Worm (Caenorhabditis elegans) whole organism, L4 larva: ENCODE data around the gene B0250.8.

ENCODE experiments used
- F44E2.7 ChIP-seq: fragments of 200-800 bp; sonication (Bioruptor generic); IDR thresholded peaks from 2 replicates; pipeline ENCODE4 v2.1.2; 2022; ENCODE audit warnings: missing genetic modification characterization, missing compliant biosample characterization
- R02D3.7 ChIP-seq: fragments of 150-350 bp; sonication (generic microtip); optimal IDR thresholded peaks from 3 replicates; lab custom pipeline; 2014; ENCODE audit warnings: missing biosample characterization, missing genetic modification characterization
- ZK546.5 ChIP-seq, 2 experiments: sonication (generic microtip); optimal IDR thresholded peaks; 2 replicates each; lab custom pipeline; 2017; ENCODE audit warnings: missing biosample characterization in 2 of 2, missing genetic modification characterization in 2 of 2
- aha-1 ChIP-seq: fragments of 150-350 bp; peaks from one replicate; lab custom pipeline; 2014; ENCODE audit warnings: missing biosample characterization, missing genetic modification characterization
- attf-4 ChIP-seq: sonication (generic microtip); optimal IDR thresholded peaks from 3 replicates; lab custom pipeline; 2017; ENCODE audit warnings: missing biosample characterization, missing genetic modification characterization
- ceh-32 ChIP-seq: sonication (generic microtip); optimal IDR thresholded peaks from 2 replicates; lab custom pipeline; 2016; ENCODE audit warnings: mild to moderate bottlenecking, missing genetic modification characterization, missing compliant biosample characterization; ENCODE audit not compliant: poor library complexity
- ctbp-1 ChIP-seq: fragments of 200-800 bp; sonication (Bioruptor generic); IDR thresholded peaks from 2 replicates; pipeline ENCODE4 v1.3.6; 2022; ENCODE audit warnings: missing genetic modification reagents, missing genetic modification characterization, missing compliant biosample characterization
- daf-12 ChIP-seq: fragments of 150-350 bp; optimal IDR thresholded peaks from 2 replicates; lab custom pipeline; 2014; ENCODE audit warnings: missing biosample characterization, missing genetic modification reagents, missing genetic modification characterization
- dpl-1 ChIP-seq: fragments of 150-350 bp; optimal IDR thresholded peaks from 2 replicates; lab custom pipeline; 2014; ENCODE audit warnings: missing biosample characterization, missing genetic modification reagents, missing genetic modification characterization
- dve-1 ChIP-seq: sonication (generic microtip); optimal IDR thresholded peaks from 2 replicates; lab custom pipeline; 2017; ENCODE audit warnings: antibody characterized with exemption, mild to moderate bottlenecking, missing genetic modification characterization, missing compliant biosample characterization; ENCODE audit not compliant: insufficient read depth
- hif-1 ChIP-seq, 2 experiments: sonication (generic microtip); optimal IDR thresholded peaks; 2 replicates each; lab custom pipeline; 2016 to 2017; ENCODE audit warnings: missing compliant biosample characterization in 2 of 2, missing genetic modification characterization in 2 of 2, missing genetic modification reagents in 2 of 2, missing genotype in 2 of 2, mild to moderate bottlenecking in 1 of 2
- hlh-11 ChIP-seq: fragments of 200-800 bp; sonication (Bioruptor generic); optimal IDR thresholded peaks from 2 replicates; lab custom pipeline; 2018; ENCODE audit warnings: mild to moderate bottlenecking, missing genetic modification characterization, missing compliant biosample characterization
- hlh-30 ChIP-seq: sonication (generic microtip); optimal IDR thresholded peaks from 2 replicates; lab custom pipeline; 2017; ENCODE audit warnings: antibody characterized with exemption, mild to moderate bottlenecking, missing genetic modification characterization, missing compliant biosample characterization; ENCODE audit not compliant: insufficient read depth
- lin-38 ChIP-seq: fragments of 200-800 bp; sonication (Bioruptor generic); IDR thresholded peaks from 2 replicates; pipeline ENCODE4 v1.3.6; 2022; ENCODE audit warnings: missing genetic modification reagents, missing genetic modification characterization, missing compliant biosample characterization
- lsy-2 ChIP-seq, 2 experiments: fragments of 150-350 bp in 1 of 2; sonication (generic microtip) in 1 of 2; optimal IDR thresholded peaks; 2 replicates each; lab custom pipeline; 2014 to 2017; ENCODE audit warnings: missing biosample characterization in 2 of 2, missing genetic modification characterization in 2 of 2
- mdl-1 ChIP-seq, 2 experiments: fragments of 150-350 bp in 1 of 2; sonication (generic microtip) in 1 of 2; optimal IDR thresholded peaks; 2 replicates each; lab custom pipeline; 2014 to 2017; ENCODE audit warnings: missing biosample characterization in 2 of 2, missing genetic modification characterization in 2 of 2
- mep-1 ChIP-seq: fragments of 150-350 bp; sonication (generic microtip); optimal IDR thresholded peaks from 3 replicates; lab custom pipeline; 2014; ENCODE audit warnings: missing biosample characterization, missing genetic modification characterization
- mes-2 ChIP-seq: sonication (generic microtip); optimal IDR thresholded peaks from 2 replicates; lab custom pipeline; 2016; ENCODE audit warnings: missing genotype, mild to moderate bottlenecking, missing genetic modification characterization, missing compliant biosample characterization; ENCODE audit not compliant: poor library complexity, severe bottlenecking
- nhr-11 ChIP-seq: fragments of 150-350 bp; optimal IDR thresholded peaks from 2 replicates; lab custom pipeline; 2014; ENCODE audit warnings: missing biosample characterization, missing genetic modification characterization
- nhr-237 ChIP-seq: sonication (generic microtip); optimal IDR thresholded peaks from 2 replicates; lab custom pipeline; 2017; ENCODE audit warnings: missing biosample characterization, missing genetic modification characterization
- nhr-28 ChIP-seq: fragments of 150-350 bp; optimal IDR thresholded peaks from 2 replicates; lab custom pipeline; 2014; ENCODE audit warnings: missing biosample characterization, missing genetic modification characterization
- nhr-6 ChIP-seq: fragments of 150-350 bp; optimal IDR thresholded peaks from 2 replicates; lab custom pipeline; 2014; ENCODE audit warnings: missing biosample characterization, missing genetic modification characterization
- nhr-77 ChIP-seq: fragments of 150-350 bp; optimal IDR thresholded peaks from 2 replicates; lab custom pipeline; 2014; ENCODE audit warnings: missing biosample characterization, missing genetic modification characterization
- pha-4 ChIP-seq, 2 experiments: fragments of 150-350 bp in 1 of 2; fragments of 200-800 bp in 1 of 2; sonication (Bioruptor generic) in 1 of 2; IDR thresholded peaks in 1 of 2; optimal IDR thresholded peaks in 1 of 2; 2 replicates each; pipeline versions ENCODE4 v1.3.6 to Lab custom; 2014 to 2022; ENCODE audit warnings: missing genetic modification characterization in 2 of 2, missing genetic modification reagents in 2 of 2, missing biosample characterization in 1 of 2, missing compliant biosample characterization in 1 of 2
- pqm-1 ChIP-seq: sonication (generic microtip); optimal IDR thresholded peaks from 2 replicates; lab custom pipeline; 2017; ENCODE audit warnings: missing biosample characterization, missing genetic modification characterization
- rbr-2 ChIP-seq: sonication (generic microtip); optimal IDR thresholded peaks from 2 replicates; lab custom pipeline; 2016; ENCODE audit warnings: missing genotype, missing genetic modification characterization, missing compliant biosample characterization
- snpc-1.2 ChIP-seq: fragments of 200-800 bp; sonication (Bioruptor generic); IDR thresholded peaks from 2 replicates; pipeline ENCODE4 v1.3.6; 2022; ENCODE audit warnings: missing genetic modification reagents, missing genetic modification characterization, missing compliant biosample characterization
- snpc-4 ChIP-seq: fragments of 150-350 bp; optimal IDR thresholded peaks from 2 replicates; lab custom pipeline; 2014; ENCODE audit warnings: missing biosample characterization, missing genetic modification characterization
- spr-3 ChIP-seq: fragments of 200-800 bp; sonication (Bioruptor generic); optimal IDR thresholded peaks from 2 replicates; lab custom pipeline; 2018; ENCODE audit warnings: mild to moderate bottlenecking, missing genetic modification characterization, missing compliant biosample characterization
- unc-130 ChIP-seq: sonication (generic microtip); optimal IDR thresholded peaks from 2 replicates; lab custom pipeline; 2016; ENCODE audit warnings: missing genetic modification reagents, missing genetic modification characterization, missing compliant biosample characterization
- zag-1 ChIP-seq: fragments of 150-350 bp; optimal IDR thresholded peaks from 2 replicates; lab custom pipeline; 2014; ENCODE audit warnings: missing biosample characterization, missing genetic modification characterization

The B0250.8 gene

DNA sequence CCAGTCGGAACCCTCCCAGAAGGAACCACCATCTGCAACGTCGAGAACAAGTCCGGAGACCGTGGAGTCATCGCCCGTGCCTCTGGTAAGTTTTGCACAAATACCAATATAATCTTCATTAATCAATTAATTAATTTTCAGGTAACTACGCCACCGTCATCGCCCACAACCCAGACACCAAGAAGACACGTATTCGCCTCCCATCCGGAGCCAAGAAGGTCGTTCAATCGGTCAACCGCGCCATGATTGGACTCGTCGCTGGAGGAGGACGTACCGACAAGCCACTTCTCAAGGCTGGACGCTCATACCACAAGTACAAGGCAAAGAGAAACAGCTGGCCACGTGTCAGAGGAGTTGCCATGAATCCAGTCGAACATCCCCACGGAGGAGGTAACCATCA lies 9.9 kb upstream of the B0250.8 start:
- TF ChIP-seq F44E2.7, result peak; percentile 82; the same call in 1 of the 2 replicates
- TF ChIP-seq, all 104 proteins: peak for 1; not testable (repeated sequence) for 103

DNA sequence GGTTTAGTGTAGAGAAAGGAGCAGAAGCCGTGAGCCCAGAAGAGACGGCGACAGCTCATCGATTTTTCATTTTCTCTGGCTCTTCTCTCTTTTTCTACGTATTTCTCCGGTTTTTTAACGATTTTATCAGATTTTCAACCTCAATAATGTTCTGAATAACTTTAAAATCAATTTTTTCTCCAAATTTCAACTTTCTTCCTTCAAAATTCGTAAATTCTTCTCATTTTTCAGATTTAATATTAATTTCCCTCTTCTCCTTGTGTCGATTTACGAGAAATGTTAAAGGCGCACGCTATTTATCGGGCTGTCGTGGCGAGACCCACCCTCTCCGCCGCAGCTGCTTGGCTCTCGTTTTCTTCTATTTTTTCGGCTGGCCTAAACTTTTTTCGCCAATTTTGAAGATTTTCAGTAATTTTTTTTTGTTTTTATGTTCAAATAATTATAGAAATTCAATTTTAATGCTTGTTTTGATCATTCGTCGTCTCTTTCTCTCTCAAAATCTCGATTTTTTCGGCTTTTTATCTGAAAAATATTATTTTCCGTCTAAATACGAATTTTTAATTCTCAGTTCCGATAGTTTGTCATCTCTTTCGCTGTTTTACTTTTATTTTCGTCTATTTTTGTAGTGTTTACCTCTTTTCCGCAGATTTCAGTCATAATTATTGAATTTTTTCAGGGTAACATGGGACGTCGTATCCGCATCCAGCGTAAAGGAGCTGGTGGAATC lies 8.9 kb upstream of the B0250.8 start, which contains the start of the genes calf-1 and rpl-2:
TSS of gene calf-1 (minus strand) at position 77 of the 727 bp plus-strand sequence.
TSS of gene rpl-2 (plus strand) at position 677 of the 727 bp plus-strand sequence.
- TF ChIP-seq R02D3.7 (tag; lab: Kevin White, UChicago) (peak; percentile 73), pha-4 (GFP tag; IDR thresholded peaks at IDR 0.05; lab: Robert Waterston, UW) (0 out of 2 replicates have a peak, but pooled peaks have one; percentile 49), pha-4 (tag; optimal IDR thresholded peaks at IDR 0.05; lab: Kevin White, UChicago) (no peak), lin-38 (GFP tag; lab: Robert Waterston, UW) (peak; percentile 44; the same call in 1 of the 2 replicates), hlh-11 (tag; lab: Kevin White, UChicago) (peak; percentile 55), hif-1 (tag; optimal IDR thresholded peaks at IDR 0.05; lab: Kevin White, UChicago) (peak in 1 of 2 experiments; percentile 43), pqm-1 (no peak), nhr-28 (tag; lab: Kevin White, UChicago) (peak; percentile 21), unc-130 (GFP tag; lab: Kevin White, UChicago) (peak; percentile 23), nhr-11 (tag; lab: Kevin White, UChicago) (peak; percentile 23), dve-1 (peak; percentile 55), F44E2.7 (no peak), mep-1 (tag; lab: Kevin White, UChicago) (peak; percentile 69), hlh-30 (tag; lab: Kevin White, UChicago) (peak; percentile 68), ceh-32 (no peak), mdl-1 (tag; optimal IDR thresholded peaks at IDR 0.05; lab: Kevin White, UChicago) (peak in 1 of 2 experiments; percentile 2), dpl-1 (GFP tag; lab: Kevin White, UChicago) (peak; percentile 55), rbr-2 (tag; lab: Kevin White, UChicago) (peak; percentile 22), aha-1 (tag; lab: Kevin White, UChicago) (peak; percentile 94), nhr-77 (peak; percentile 29), lsy-2 (tag; optimal IDR thresholded peaks at IDR 0.05; lab: Kevin White, UChicago) (peak; percentile 0 to 73), nhr-6 (peak; percentile 26), snpc-4 (tag; lab: Kevin White, UChicago) (no peak), ctbp-1 (no peak), mes-2 (tag; lab: Kevin White, UChicago) (peak; percentile 82)

DNA sequence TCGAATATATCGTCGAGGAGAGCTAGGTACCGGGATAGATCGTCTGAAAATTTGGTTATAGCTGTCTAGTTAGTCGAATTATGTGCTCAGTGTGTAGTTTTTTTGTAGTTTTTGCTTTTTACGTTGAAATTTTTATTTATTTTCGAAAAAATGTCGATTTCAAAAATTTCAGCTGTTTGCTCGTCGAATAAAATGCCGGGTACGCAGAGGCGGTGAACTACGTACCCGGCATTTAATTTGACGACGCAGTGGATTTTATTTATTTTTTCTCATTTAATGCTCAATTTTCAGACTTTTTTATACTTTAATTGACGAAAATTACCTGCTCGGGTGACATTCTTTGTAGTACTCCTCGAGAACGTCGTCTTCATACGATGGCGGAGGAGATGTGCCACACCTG lies 6.7 kb upstream of the B0250.8 start:
- TF ChIP-seq lsy-2 (tag; optimal IDR thresholded peaks at IDR 0.05; lab: Kevin White, UChicago), result peak in 1 of 2 experiments; percentile 50
- TF ChIP-seq daf-12 (tag; lab: Kevin White, UChicago), result no peak

DNA sequence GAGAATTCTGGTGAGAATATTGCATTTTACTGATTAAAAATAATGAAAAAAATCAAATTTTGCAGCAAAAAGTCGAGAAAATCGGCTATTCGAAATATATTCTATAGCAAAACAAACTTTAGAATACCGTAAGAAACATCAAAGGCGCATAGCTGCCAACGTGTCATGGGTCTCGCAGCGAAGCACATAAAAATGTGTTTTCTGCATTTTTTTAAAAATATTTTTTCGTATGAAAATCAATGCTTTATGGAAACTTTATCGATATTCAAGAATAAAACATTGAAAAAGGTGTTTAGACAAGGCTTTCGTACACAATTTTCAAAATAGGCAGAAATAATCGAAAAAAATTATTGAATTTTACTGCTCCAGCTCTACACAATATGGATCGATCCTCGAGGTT lies 6.2 kb upstream of the B0250.8 start:
- TF ChIP-seq ZK546.5 (tag; optimal IDR thresholded peaks at IDR 0.05; lab: Kevin White, UChicago) (no peak), nhr-237 (tag; lab: Kevin White, UChicago) (no peak), spr-3 (GFP tag; lab: Kevin White, UChicago) (no peak), zag-1 (tag; lab: Kevin White, UChicago) (no peak), unc-130 (GFP tag; lab: Kevin White, UChicago) (peak; percentile 15), attf-4 (tag; lab: Kevin White, UChicago) (no peak), pha-4 (GFP tag; IDR thresholded peaks at IDR 0.05; lab: Robert Waterston, UW) (no peak), pha-4 (tag; optimal IDR thresholded peaks at IDR 0.05; lab: Kevin White, UChicago) (no peak), R02D3.7 (tag; lab: Kevin White, UChicago) (no peak)
- TF ChIP-seq, all 104 proteins: peak for 1

DNA sequence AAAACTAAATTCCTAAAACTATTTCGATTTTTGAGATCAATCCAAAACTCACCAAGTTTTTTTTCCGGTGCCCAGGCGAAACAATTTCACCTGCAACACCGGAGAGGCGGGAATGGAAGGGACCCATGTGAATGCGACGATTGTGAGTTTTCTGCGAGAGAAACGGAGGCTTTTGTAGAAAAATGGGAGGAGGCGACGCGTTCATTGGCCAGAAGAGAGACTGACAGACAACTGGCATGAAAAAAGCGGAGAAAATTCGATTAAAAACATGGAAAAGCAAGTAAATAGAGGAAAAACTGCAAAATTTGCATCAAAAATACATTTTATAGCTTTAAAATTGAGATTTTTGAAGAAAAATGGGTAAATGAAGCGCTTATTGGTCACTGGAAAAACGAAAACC lies 5.5 kb upstream of the B0250.8 start, which contains the start of gene B0250.7:
TSS of gene B0250.7 (minus strand) at position 232 of the 400 bp plus-strand sequence.
- no peak for TF ChIP-seq snpc-1.2 (GFP tag; lab: Robert Waterston, UW)
